Worm (Caenorhabditis elegans) whole organism, young adult: ENCODE measurements around the gene D1086.19.
A peak's percentile ranks its signal among the peaks of the same experiment; 100 is the strongest.

Experiments
- B0035.1 ChIP-seq: sonication (generic microtip); optimal IDR thresholded peaks from 2 replicates; lab custom pipeline; 2016; ENCODE audit warnings: missing genetic modification characterization, mild to moderate bottlenecking, missing compliant biosample characterization, missing genotype, missing genetic modification reagents
- C17E4.6 ChIP-seq: fragments of 200-800 bp; sonication (Bioruptor generic); IDR thresholded peaks from 2 replicates; pipeline ENCODE4 v1.3.6; 2022; ENCODE audit warnings: missing genetic modification reagents, missing genetic modification characterization, missing compliant biosample characterization
- D2030.7 ChIP-seq: fragments of 200-800 bp; sonication (Bioruptor generic); IDR thresholded peaks from 2 replicates; pipeline ENCODE4 v1.3.6; 2022; ENCODE audit warnings: missing genetic modification reagents, missing genetic modification characterization, missing compliant biosample characterization
- F23B12.7 ChIP-seq: sonication (generic microtip); optimal IDR thresholded peaks from 2 replicates; lab custom pipeline; 2017; ENCODE audit warnings: missing genetic modification characterization, mild to moderate bottlenecking, missing compliant biosample characterization, antibody characterized with exemption, moderate library complexity; ENCODE audit not compliant: insufficient read depth
- F37B4.10 ChIP-seq: fragments of 200-800 bp; sonication (Bioruptor generic); IDR thresholded peaks from 2 replicates; pipeline ENCODE4 v1.3.6; 2022; ENCODE audit warnings: missing genetic modification characterization, missing compliant biosample characterization
- K12H6.12 ChIP-seq: fragments of 200-800 bp; sonication (Bioruptor generic); optimal IDR thresholded peaks from 2 replicates; lab custom pipeline; 2018; ENCODE audit warnings: mild to moderate bottlenecking, missing genetic modification characterization, missing compliant biosample characterization
- Y56A3A.18 ChIP-seq: fragments of 200-800 bp; sonication (Bioruptor generic); IDR thresholded peaks from 2 replicates; pipeline ENCODE4 v1.3.6; 2022; ENCODE audit warnings: missing genetic modification reagents, missing genetic modification characterization, missing compliant biosample characterization
- Y67H2A.10 ChIP-seq: fragments of 200-800 bp; sonication (Bioruptor generic); conservative IDR thresholded peaks from 2 replicates; pipeline ENCODE4 v1.3.6; 2022; ENCODE audit warnings: missing genetic modification reagents, missing genetic modification characterization, missing compliant biosample characterization
- Y79H2A.3 ChIP-seq: fragments of 200-800 bp; sonication (Bioruptor generic); conservative IDR thresholded peaks from 2 replicates; pipeline ENCODE4 v1.3.6; 2022; ENCODE audit warnings: missing genetic modification reagents, missing genetic modification characterization, missing compliant biosample characterization
- Y95B8A.8 ChIP-seq: fragments of 200-800 bp; sonication (Bioruptor generic); IDR thresholded peaks from 2 replicates; pipeline ENCODE4 v1.3.6; 2022; ENCODE audit warnings: missing genetic modification reagents, missing genetic modification characterization, missing compliant biosample characterization
- akir-1 ChIP-seq: fragments of 200-800 bp; sonication (Bioruptor generic); optimal IDR thresholded peaks from 2 replicates; lab custom pipeline; 2018; ENCODE audit warnings: mild to moderate bottlenecking, missing genetic modification characterization, moderate library complexity, missing compliant biosample characterization
- aptf-3 ChIP-seq: fragments of 200-800 bp; sonication (Bioruptor generic); IDR thresholded peaks from 2 replicates; pipeline ENCODE4 v1.3.6; 2022; ENCODE audit warnings: missing genetic modification characterization, missing compliant biosample characterization
- attf-5 ChIP-seq: fragments of 200-800 bp; sonication (Bioruptor generic); optimal IDR thresholded peaks from 2 replicates; lab custom pipeline; 2018; ENCODE audit warnings: mild to moderate bottlenecking, missing genetic modification characterization, missing compliant biosample characterization
- bed-1 ChIP-seq: fragments of 200-800 bp; sonication (Bioruptor generic); IDR thresholded peaks from 2 replicates; pipeline ENCODE4 v1.3.6; 2022; ENCODE audit warnings: missing genetic modification reagents, missing genetic modification characterization, missing compliant biosample characterization
- ccch-3 ChIP-seq: fragments of 200-800 bp; sonication (Bioruptor generic); optimal IDR thresholded peaks from 2 replicates; lab custom pipeline; 2018; ENCODE audit warnings: mild to moderate bottlenecking, missing genetic modification characterization, missing compliant biosample characterization
- cebp-1 ChIP-seq, 2 experiments: fragments of 200-800 bp in 1 of 2; sonication (Bioruptor generic) in 1 of 2; sonication (generic microtip) in 1 of 2; IDR thresholded peaks in 1 of 2; optimal IDR thresholded peaks in 1 of 2; 2 replicates each; pipeline versions ENCODE4 v1.3.6 to Lab custom; 2017 to 2022; ENCODE audit warnings: missing compliant biosample characterization in 2 of 2, missing genetic modification characterization in 2 of 2, mild to moderate bottlenecking in 1 of 2, missing genetic modification reagents in 1 of 2, moderate library complexity in 1 of 2
- chd-7 ChIP-seq: sonication (generic microtip); optimal IDR thresholded peaks from 2 replicates; lab custom pipeline; 2016; ENCODE audit warnings: mild to moderate bottlenecking, missing genetic modification characterization, moderate library complexity, missing compliant biosample characterization
- die-1 ChIP-seq: sonication (generic microtip); optimal IDR thresholded peaks from 2 replicates; lab custom pipeline; 2016; ENCODE audit warnings: missing genotype, mild to moderate bottlenecking, missing genetic modification characterization, missing compliant biosample characterization
- dpl-1 ChIP-seq: fragments of 150-350 bp; optimal IDR thresholded peaks from 2 replicates; lab custom pipeline; 2014; ENCODE audit warnings: missing biosample characterization, missing genetic modification reagents, missing genetic modification characterization
- efl-1 ChIP-seq: fragments of 150-350 bp; optimal IDR thresholded peaks from 2 replicates; lab custom pipeline; 2014; ENCODE audit warnings: missing biosample characterization, missing genetic modification reagents, missing genetic modification characterization
- egl-44 ChIP-seq: fragments of 200-800 bp; sonication (Bioruptor generic); IDR thresholded peaks from 2 replicates; pipeline ENCODE4 v1.3.6; 2022; ENCODE audit warnings: missing genetic modification reagents, missing genetic modification characterization, missing compliant biosample characterization
- ekl-4 ChIP-seq: fragments of 200-800 bp; sonication (Bioruptor generic); IDR thresholded peaks from 2 replicates; pipeline ENCODE4 v1.3.6; 2022; ENCODE audit warnings: missing genetic modification reagents, missing genetic modification characterization, missing compliant biosample characterization
- him-1 ChIP-seq: sonication (generic microtip); optimal IDR thresholded peaks from 2 replicates; lab custom pipeline; 2016; ENCODE audit warnings: missing genotype, missing genetic modification reagents, missing genetic modification characterization, missing compliant biosample characterization
- hlh-26 ChIP-seq: fragments of 200-800 bp; sonication (Bioruptor generic); conservative IDR thresholded peaks from 2 replicates; pipeline ENCODE4 v1.3.6; 2022; ENCODE audit warnings: missing genetic modification reagents, missing genetic modification characterization, missing compliant biosample characterization
- hmg-20 ChIP-seq: fragments of 200-800 bp; sonication (Bioruptor generic); IDR thresholded peaks from 2 replicates; pipeline ENCODE4 v1.3.6; 2022; ENCODE audit warnings: missing genetic modification reagents, missing genetic modification characterization, missing compliant biosample characterization
- hsf-1 ChIP-seq: fragments of 200-800 bp; sonication (Bioruptor generic); IDR thresholded peaks from 2 replicates; pipeline ENCODE4 v1.3.6; 2022; ENCODE audit warnings: missing genetic modification reagents, missing genetic modification characterization, missing compliant biosample characterization
- lin-40 ChIP-seq: sonication (generic microtip); optimal IDR thresholded peaks from 2 replicates; lab custom pipeline; 2016; ENCODE audit warnings: missing genetic modification characterization, mild to moderate bottlenecking, missing compliant biosample characterization, missing genotype, missing genetic modification reagents
- lin-54 ChIP-seq: fragments of 200-800 bp; sonication (Bioruptor generic); optimal IDR thresholded peaks from 2 replicates; lab custom pipeline; 2018; ENCODE audit warnings: mild to moderate bottlenecking, missing genetic modification characterization, missing compliant biosample characterization
- madf-6 ChIP-seq: fragments of 200-800 bp; sonication (Bioruptor generic); IDR thresholded peaks from 2 replicates; pipeline ENCODE4 v1.3.6; 2022; ENCODE audit warnings: missing genetic modification reagents, missing genetic modification characterization, missing compliant biosample characterization
- mel-28 ChIP-seq: sonication (generic microtip); optimal IDR thresholded peaks from 2 replicates; lab custom pipeline; 2016; ENCODE audit warnings: borderline replicate concordance, mild to moderate bottlenecking, missing genetic modification characterization, missing compliant biosample characterization
- mes-4 ChIP-seq: sonication (generic microtip); optimal IDR thresholded peaks from 2 replicates; lab custom pipeline; 2016; ENCODE audit warnings: missing genotype, missing genetic modification characterization, missing compliant biosample characterization
- nfyb-1 ChIP-seq: fragments of 200-800 bp; sonication (Bioruptor generic); IDR thresholded peaks from 2 replicates; pipeline ENCODE4 v1.3.6; 2022; ENCODE audit warnings: missing genetic modification reagents, missing genetic modification characterization, missing compliant biosample characterization
- nhr-120 ChIP-seq: fragments of 200-800 bp; sonication (Bioruptor generic); IDR thresholded peaks from 2 replicates; pipeline ENCODE4 v1.3.6; 2022; ENCODE audit warnings: missing genetic modification characterization, missing compliant biosample characterization
- nhr-179 ChIP-seq: sonication (generic microtip); optimal IDR thresholded peaks from 2 replicates; lab custom pipeline; 2016; ENCODE audit warnings: mild to moderate bottlenecking, missing genetic modification characterization, missing compliant biosample characterization
- nhr-80 ChIP-seq: sonication (generic microtip); optimal IDR thresholded peaks from 2 replicates; lab custom pipeline; 2016; ENCODE audit warnings: missing genetic modification characterization, missing compliant biosample characterization
- nhr-90 ChIP-seq: sonication (generic microtip); optimal IDR thresholded peaks from 2 replicates; lab custom pipeline; 2016; ENCODE audit warnings: missing genotype, mild to moderate bottlenecking, missing genetic modification characterization, missing compliant biosample characterization
- pbrm-1 ChIP-seq: fragments of 200-800 bp; sonication (Bioruptor generic); IDR thresholded peaks from 2 replicates; pipeline ENCODE4 v1.3.6; 2022; ENCODE audit warnings: missing genetic modification reagents, missing genetic modification characterization, missing compliant biosample characterization
- pha-4 ChIP-seq: fragments of 150-350 bp; sonication (generic microtip); optimal IDR thresholded peaks from 2 replicates; lab custom pipeline; 2014; ENCODE audit warnings: missing biosample characterization, missing genetic modification reagents, missing genetic modification characterization
- sdz-38 ChIP-seq: sonication (generic microtip); optimal IDR thresholded peaks from 2 replicates; lab custom pipeline; 2016; ENCODE audit warnings: missing genotype, missing genetic modification characterization, missing compliant biosample characterization
- snpc-3.4 ChIP-seq: sonication (generic microtip); optimal IDR thresholded peaks from 2 replicates; lab custom pipeline; 2017; ENCODE audit warnings: missing genetic modification characterization, mild to moderate bottlenecking, missing compliant biosample characterization, antibody characterized with exemption, moderate library complexity, missing genotype, missing genetic modification reagents
- tbp1 ChIP-seq: fragments of 200-800 bp; sonication (Bioruptor generic); optimal IDR thresholded peaks from 2 replicates; lab custom pipeline; 2018; ENCODE audit warnings: mild to moderate bottlenecking, missing genetic modification characterization, missing compliant biosample characterization
- unc-130 ChIP-seq: sonication (generic microtip); optimal IDR thresholded peaks from 2 replicates; lab custom pipeline; 2016; ENCODE audit warnings: missing genetic modification reagents, missing genetic modification characterization, missing compliant biosample characterization
- zfh-2 ChIP-seq: fragments of 200-800 bp; sonication (Bioruptor generic); conservative IDR thresholded peaks from 2 replicates; pipeline ENCODE4 v1.3.6; 2022; ENCODE audit warnings: missing genetic modification reagents, missing genetic modification characterization, missing compliant biosample characterization
- zim-3 ChIP-seq: sonication (generic microtip); optimal IDR thresholded peaks from 2 replicates; lab custom pipeline; 2017; ENCODE audit warnings: mild to moderate bottlenecking, missing genetic modification characterization, moderate library complexity, missing compliant biosample characterization
- ztf-22 ChIP-seq: fragments of 200-800 bp; sonication (Bioruptor generic); optimal IDR thresholded peaks from 2 replicates; lab custom pipeline; 2018; ENCODE audit warnings: mild to moderate bottlenecking, missing genetic modification characterization, moderate library complexity, missing compliant biosample characterization
- ztf-26 ChIP-seq: sonication (generic microtip); optimal IDR thresholded peaks from 2 replicates; lab custom pipeline; 2017; ENCODE audit warnings: missing genetic modification characterization, missing compliant biosample characterization
- ztf-28 ChIP-seq: fragments of 200-800 bp; sonication (Bioruptor generic); IDR thresholded peaks from 2 replicates; pipeline ENCODE4 v1.3.6; 2022; ENCODE audit warnings: missing genetic modification reagents, missing genetic modification characterization, missing compliant biosample characterization
- ztf-3 ChIP-seq: fragments of 200-800 bp; sonication (Bioruptor generic); optimal IDR thresholded peaks from 2 replicates; lab custom pipeline; 2018; ENCODE audit warnings: mild to moderate bottlenecking, missing genetic modification characterization, missing compliant biosample characterization
- ztf-6 ChIP-seq: fragments of 200-800 bp; sonication (Bioruptor generic); IDR thresholded peaks from 2 replicates; pipeline ENCODE4 v1.3.6; 2022; ENCODE audit warnings: missing genetic modification reagents, missing genetic modification characterization, missing compliant biosample characterization

Gene D1086.19

DNA sequence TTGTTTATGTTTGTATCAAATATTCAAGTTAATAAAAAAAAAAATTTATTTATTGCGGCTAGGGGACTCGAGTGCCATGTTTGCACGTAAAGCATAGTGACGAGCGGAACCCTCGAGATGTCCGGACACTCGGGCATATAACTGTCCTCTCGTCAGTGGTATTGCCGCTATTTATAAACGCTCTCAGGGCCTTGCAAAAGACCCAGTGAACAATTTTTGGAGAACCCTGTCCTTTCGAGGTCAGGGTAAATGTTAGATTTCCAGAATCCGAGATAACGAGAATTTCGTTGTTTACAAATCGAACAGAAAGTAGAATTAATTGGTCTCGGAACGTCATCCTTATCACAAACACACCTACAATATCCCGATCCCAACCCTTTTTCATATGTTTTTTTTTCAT, 4.3 kb downstream of the D1086.19 start, which contains the start of gene D1086.3 (continued):
- TF ChIP-seq bed-1 (GFP tag; lab: Robert Waterston, UW) (no peak), attf-5 (GFP tag; lab: Kevin White, UChicago) (no peak), Y67H2A.10 (no peak), Y95B8A.8 (GFP tag; lab: Robert Waterston, UW) (0 out of 2 replicates have a peak, but pooled peaks have one; percentile 32), dpl-1 (GFP tag; lab: Kevin White, UChicago) (no peak), C17E4.6 (GFP tag; lab: Robert Waterston, UW) (peak; percentile 58; the same call in 1 of the 2 replicates), zim-3 (no peak), nhr-80 (tag; lab: Kevin White, UChicago) (no peak), hlh-26 (GFP tag; lab: Robert Waterston, UW) (no peak), ztf-26 (tag; lab: Kevin White, UChicago) (no peak), ekl-4 (peak; percentile 55), mes-4 (tag; lab: Kevin White, UChicago) (no peak), snpc-3.4 (tag; lab: Kevin White, UChicago) (peak; percentile 98), K12H6.12 (peak; percentile 15), efl-1 (peak; percentile 21), ztf-3 (no peak), lin-54 (GFP tag; lab: Kevin White, UChicago) (peak; percentile 63), mel-28 (no peak), sdz-38 (tag; lab: Kevin White, UChicago) (no peak), nhr-90 (no peak), B0035.1 (tag; lab: Kevin White, UChicago) (no peak), ztf-6 (no peak), ztf-28 (GFP tag; lab: Robert Waterston, UW) (no peak), Y79H2A.3 (GFP tag; lab: Robert Waterston, UW) (no peak), D2030.7 (GFP tag; lab: Robert Waterston, UW) (peak; percentile 84), akir-1 (GFP tag; lab: Kevin White, UChicago) (no peak), nhr-120 (no peak), him-1 (tag; lab: Kevin White, UChicago) (peak; percentile 97), F37B4.10 (no peak), pha-4 (no peak), nhr-179 (tag; lab: Kevin White, UChicago) (no peak), hmg-20 (peak; percentile 52; the same call in 1 of the 2 replicates), ztf-22 (GFP tag; lab: Kevin White, UChicago) (no peak), die-1 (tag; lab: Kevin White, UChicago) (no peak), cebp-1 (GFP tag; IDR thresholded peaks at IDR 0.05; lab: Robert Waterston, UW) (no peak), cebp-1 (tag; optimal IDR thresholded peaks at IDR 0.05; lab: Kevin White, UChicago) (no peak), F23B12.7 (peak; percentile 26), pbrm-1 (GFP tag; lab: Robert Waterston, UW) (peak; percentile 95), zfh-2 (GFP tag; lab: Robert Waterston, UW) (no peak), unc-130 (GFP tag; lab: Kevin White, UChicago) (peak; percentile 59), chd-7 (tag; lab: Kevin White, UChicago) (peak; percentile 14), nfyb-1 (GFP tag; lab: Robert Waterston, UW) (peak; percentile 78), Y56A3A.18 (GFP tag; lab: Robert Waterston, UW) (no peak), hsf-1 (GFP tag; lab: Robert Waterston, UW) (no peak), aptf-3 (GFP tag; lab: Robert Waterston, UW) (no peak), madf-6 (GFP tag; lab: Robert Waterston, UW) (peak; percentile 88), lin-40 (tag; lab: Kevin White, UChicago) (no peak), tbp1 (GFP tag; lab: Kevin White, UChicago) (peak; percentile 80), ccch-3 (GFP tag; lab: Kevin White, UChicago) (no peak), egl-44 (GFP tag; lab: Robert Waterston, UW) (0 out of 2 replicates have a peak, but pooled peaks have one; percentile 11)
